Worm (Caenorhabditis elegans): ENCODE data around the gene R11G10.3.

The R11G10.3 gene

DNA sequence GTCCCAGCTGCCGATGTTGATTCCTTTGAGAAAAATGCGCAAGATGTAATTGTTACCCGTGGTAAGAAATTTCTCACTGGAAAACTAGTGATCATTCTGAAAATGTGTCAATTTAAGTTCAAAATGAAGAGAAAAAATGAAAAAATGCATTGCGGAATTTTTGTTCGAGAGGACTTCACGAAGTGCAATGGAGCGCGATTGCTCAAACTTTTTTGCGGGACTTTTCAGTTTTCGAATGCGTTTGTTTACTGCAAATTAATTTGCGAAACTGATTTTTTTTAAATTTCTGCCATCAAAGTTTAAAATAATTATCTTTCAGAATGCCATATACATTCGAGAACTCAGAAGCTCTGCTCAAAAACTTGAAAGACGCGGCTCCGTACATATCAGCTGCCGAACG, 45.2 kb downstream of the R11G10.3 start, which contains the start of the genes nuaf-1 and bir-2 (continued):
- TF ChIP-seq nfyb-1 (GFP tag; IDR thresholded peaks at IDR 0.05) (no peak), ceh-100 (GFP tag; IDR thresholded peaks at IDR 0.05) (no peak), ceh-91 (GFP tag; IDR thresholded peaks at IDR 0.05) (no peak), F23B12.7 (tag; optimal IDR thresholded peaks at IDR 0.05; ENCODE audit: insufficient read depth) (peak; percentile 3), fkh-3 (tag; optimal IDR thresholded peaks at IDR 0.05) (no peak), F37B4.10 (GFP tag; IDR thresholded peaks at IDR 0.05) (no peak), egrh-3 (GFP tag; IDR thresholded peaks at IDR 0.05) (no peak), F22D6.2 (tag; optimal IDR thresholded peaks at IDR 0.05) (no peak), K12H6.12 (tag; optimal IDR thresholded peaks at IDR 0.05) (no peak), F57C9.4 (tag; optimal IDR thresholded peaks at IDR 0.05) (no peak), dox-1 (GFP tag; IDR thresholded peaks at IDR 0.05) (0 out of 2 replicates have a peak, but pooled peaks have one; percentile 24), hlh-12 (tag; optimal IDR thresholded peaks at IDR 0.05) (no peak), madf-10 (tag; optimal IDR thresholded peaks at IDR 0.05) (no peak), B0035.1 (tag; optimal IDR thresholded peaks at IDR 0.05) (no peak), chd-7 (tag; optimal IDR thresholded peaks at IDR 0.05) (no peak)

- TF ChIP-seq ets-4 (GFP tag; optimal IDR thresholded peaks at IDR 0.05) (no peak), nhr-80 (tag; optimal IDR thresholded peaks at IDR 0.05) (peak; percentile 75), snpc-4 (GFP tag; optimal IDR thresholded peaks at IDR 0.05) (no peak), snpc-4 (tag; optimal IDR thresholded peaks at IDR 0.05) (peak in 1 of 4 experiments; percentile 8)
Observed at ce11 chrV:13571714-13572258, 48.5 kb downstream of the R11G10.3 start, which contains the start of gene C50B8.4. Gene C50B8.4 (plus strand): TSS chrV:13572012.

ce11 chrV:13575866-13576265, 52.6 kb downstream of the R11G10.3 start:
- TF ChIP-seq attf-3 (GFP tag; conservative IDR thresholded peaks at IDR 0.05) (no peak), xnd-1 (tag; optimal IDR thresholded peaks at IDR 0.05) (no peak), hsf-1 (GFP tag; IDR thresholded peaks at IDR 0.05) (0 out of 2 replicates have a peak, but pooled peaks have one; percentile 9), tbp1 (GFP tag; optimal IDR thresholded peaks at IDR 0.05) (no peak), tlf-1 (GFP tag; optimal IDR thresholded peaks at IDR 0.05) (no peak), K12H6.12 (tag; optimal IDR thresholded peaks at IDR 0.05) (no peak), ceh-58 (GFP tag; IDR thresholded peaks at IDR 0.05) (no peak)

DNA sequence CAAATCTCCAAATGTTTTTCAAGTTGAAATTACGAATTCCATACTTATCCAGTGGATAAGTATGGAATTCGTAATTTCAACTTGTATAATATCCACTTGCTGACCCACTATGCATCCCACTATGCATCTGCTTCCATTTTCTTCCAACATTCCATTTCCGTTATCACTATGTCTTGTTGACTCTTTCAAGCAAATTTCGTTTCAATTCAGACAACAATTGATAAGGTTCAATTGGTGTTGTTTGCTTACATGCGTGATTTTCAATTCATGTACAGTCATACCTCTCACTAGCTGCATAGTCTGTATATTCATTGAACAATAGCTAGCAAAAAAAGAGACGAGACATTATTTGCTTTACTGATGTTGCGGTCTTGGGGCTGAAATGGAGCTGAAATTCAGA, 53.5 kb downstream of the R11G10.3 start:
- TF ChIP-seq pbrm-1 (GFP tag; IDR thresholded peaks at IDR 0.05) = no peak
- no peak for TF ChIP-seq madf-10 (tag; optimal IDR thresholded peaks at IDR 0.05)
- TF ChIP-seq nhr-80 (tag; optimal IDR thresholded peaks at IDR 0.05) = peak; percentile 17
- no peak for TF ChIP-seq T26A5.8 (tag; optimal IDR thresholded peaks at IDR 0.05)

- TF ChIP-seq somi-1 (GFP tag; optimal IDR thresholded peaks at IDR 0.05) (no peak), nhr-80 (tag; optimal IDR thresholded peaks at IDR 0.05) (peak; percentile 75)
Observed at ce11 chrV:13577463-13577862, 54.2 kb downstream of the R11G10.3 start.

ce11 chrV:13578637-13579036, 55.3 kb downstream of the R11G10.3 start, which contains the start of gene C50B8.6:
Gene C50B8.6 (plus strand): TSS chrV:13578972.
- TF ChIP-seq efl-1 (GFP tag; optimal IDR thresholded peaks at IDR 0.05) (no peak), F57C9.4 (tag; optimal IDR thresholded peaks at IDR 0.05) (no peak), Y53G8AR.9 (GFP tag; conservative IDR thresholded peaks at IDR 0.05) (no peak), snpc-3.4 (tag; optimal IDR thresholded peaks at IDR 0.05) (no peak), nhr-80 (tag; optimal IDR thresholded peaks at IDR 0.05) (peak; percentile 82)
